Fruit fly (Drosophila melanogaster) whole organism, embryonic: Measurements from ENCODE around the gene Tmtc4.

Source experiments
- Adf1 ChIP-seq: fragments of 200-800 bp; sonication (Bioruptor generic); IDR thresholded peaks from 2 replicates; pipeline ENCODE4 v1.3.6; 2022; ENCODE audit warnings: missing biosample characterization, missing genetic modification characterization
- Awh ChIP-seq: fragments of 200-800 bp; sonication (Bioruptor generic); IDR thresholded peaks from 2 replicates; pipeline ENCODE4, ENCODE4 v1.3.6; 2022; ENCODE audit warnings: missing biosample characterization, missing genetic modification characterization
- CG10209 ChIP-seq: fragments of 200-800 bp; sonication (Bioruptor generic); optimal IDR thresholded peaks from 3 replicates; lab custom pipeline; 2017; ENCODE audit warnings: missing biosample characterization, mild to moderate bottlenecking, missing genetic modification characterization, missing genetic modification reagents
- CG11560 ChIP-seq: fragments of 200-800 bp; sonication (Bioruptor generic); IDR thresholded peaks from 3 replicates; pipeline ENCODE4 v1.3.6; 2022; ENCODE audit warnings: missing biosample characterization, missing genetic modification characterization
- CG11695 ChIP-seq: fragments of 200-800 bp; sonication (Bioruptor generic); IDR thresholded peaks from 3 replicates; pipeline ENCODE4 v1.3.6; 2022; ENCODE audit warnings: missing biosample characterization, missing genetic modification characterization
- CG12155 ChIP-seq: fragments of 200-800 bp; sonication (Bioruptor generic); optimal IDR thresholded peaks from 3 replicates; lab custom pipeline; 2016; ENCODE audit warnings: missing biosample characterization, missing genetic modification characterization
- CG13894 ChIP-seq: fragments of 200-800 bp; sonication (Bioruptor generic); optimal IDR thresholded peaks from 3 replicates; lab custom pipeline; 2018; ENCODE audit warnings: missing biosample characterization, mild to moderate bottlenecking, missing genetic modification characterization, moderate library complexity
- CG15479 ChIP-seq: fragments of 200-800 bp; sonication (Bioruptor generic); optimal IDR thresholded peaks from 3 replicates; lab custom pipeline; 2019; ENCODE audit warnings: missing biosample characterization, mild to moderate bottlenecking, missing genetic modification characterization, moderate library complexity
- CG15514 ChIP-seq: fragments of 200-800 bp; sonication (Bioruptor generic); optimal IDR thresholded peaks from 3 replicates; lab custom pipeline; 2017; ENCODE audit warnings: missing biosample characterization, missing genetic modification characterization, mild to moderate bottlenecking, moderate library complexity, missing genetic modification reagents
- CG17568 ChIP-seq: fragments of 200-800 bp; sonication (Bioruptor generic); optimal IDR thresholded peaks from 2 replicates; lab custom pipeline; 2018; ENCODE audit warnings: missing biosample characterization, mild to moderate bottlenecking, missing genetic modification characterization, moderate library complexity
- CG17802 ChIP-seq: fragments of 200-800 bp; sonication (Bioruptor generic); optimal IDR thresholded peaks from 2 replicates; lab custom pipeline; 2018; ENCODE audit warnings: missing biosample characterization, mild to moderate bottlenecking, missing genetic modification characterization, moderate library complexity
- CG30403 ChIP-seq: fragments of 200-800 bp; sonication (Bioruptor generic); optimal IDR thresholded peaks from 3 replicates; lab custom pipeline; 2016; ENCODE audit warnings: missing biosample characterization, missing genetic modification characterization
- CG30431 ChIP-seq: fragments of 200-800 bp; sonication (Bioruptor generic); optimal IDR thresholded peaks from 2 replicates; lab custom pipeline; 2017; ENCODE audit warnings: missing biosample characterization, missing genetic modification characterization
- CG34422 ChIP-seq: fragments of 200-800 bp; sonication (Bioruptor generic); IDR thresholded peaks from 3 replicates; pipeline ENCODE4 v1.3.6; 2022; ENCODE audit warnings: missing biosample characterization, missing genetic modification characterization
- CG3726 ChIP-seq: fragments of 200-800 bp; sonication (Bioruptor generic); IDR thresholded peaks from 3 replicates; pipeline ENCODE4, ENCODE4 v1.3.6; 2022; ENCODE audit warnings: missing biosample characterization, missing genetic modification characterization
- CG3838 ChIP-seq: fragments of 200-800 bp; sonication (Bioruptor generic); optimal IDR thresholded peaks from 3 replicates; lab custom pipeline; 2016; ENCODE audit warnings: missing biosample characterization, missing genetic modification characterization
- CG4820 ChIP-seq: fragments of 200-800 bp; sonication (Bioruptor generic); optimal IDR thresholded peaks from 3 replicates; lab custom pipeline; 2016; ENCODE audit warnings: missing biosample characterization, missing genetic modification characterization
- CG7928 ChIP-seq: fragments of 200-800 bp; sonication (Bioruptor generic); optimal IDR thresholded peaks from 2 replicates; lab custom pipeline; 2017; ENCODE audit warnings: missing biosample characterization, mild to moderate bottlenecking, missing genetic modification characterization
- CG7987 ChIP-seq: fragments of 200-800 bp; sonication (Bioruptor generic); optimal IDR thresholded peaks from 2 replicates; lab custom pipeline; 2018; ENCODE audit warnings: missing biosample characterization, mild to moderate bottlenecking, missing genetic modification characterization, moderate library complexity
- CG8924 ChIP-seq: fragments of 200-800 bp; optimal IDR thresholded peaks from 3 replicates; lab custom pipeline; 2019; ENCODE audit warnings: missing biosample characterization, mild to moderate bottlenecking, missing genetic modification characterization, moderate library complexity
- CG9215 ChIP-seq: fragments of 200-800 bp; sonication (Bioruptor generic); IDR thresholded peaks from 2 replicates; pipeline ENCODE4 v1.3.6; 2022; ENCODE audit warnings: missing biosample characterization, missing genetic modification characterization
- CG9609 ChIP-seq: fragments of 200-800 bp; sonication (Bioruptor generic); optimal IDR thresholded peaks from 3 replicates; lab custom pipeline; 2016; ENCODE audit warnings: missing biosample characterization, missing genetic modification characterization
- Camta ChIP-seq: fragments of 200-800 bp; sonication (Bioruptor generic); optimal IDR thresholded peaks from 2 replicates; lab custom pipeline; 2016; ENCODE audit warnings: missing biosample characterization, missing genetic modification characterization
- CoRest ChIP-seq: fragments of 200-800 bp; sonication (Bioruptor generic); optimal IDR thresholded peaks from 3 replicates; lab custom pipeline; 2018; ENCODE audit warnings: missing biosample characterization, mild to moderate bottlenecking, missing genetic modification characterization, moderate library complexity
- D19B ChIP-seq: fragments of 200-800 bp; sonication (Bioruptor generic); optimal IDR thresholded peaks from 2 replicates; lab custom pipeline; 2017; ENCODE audit warnings: missing biosample characterization, mild to moderate bottlenecking, missing genetic modification characterization
- Dip2 ChIP-seq: fragments of 200-800 bp; sonication (Bioruptor generic); IDR thresholded peaks from 2 replicates; pipeline ENCODE4 v1.3.6; 2022; ENCODE audit warnings: missing biosample characterization, missing genetic modification characterization
- Ets65A ChIP-seq: fragments of 200-800 bp; sonication (Bioruptor generic); peaks from one replicate; lab custom pipeline; 2016; ENCODE audit warnings: missing biosample characterization, missing genetic modification characterization
- HLH3B ChIP-seq: fragments of 200-800 bp; sonication (Bioruptor generic); IDR thresholded peaks from 2 replicates; pipeline ENCODE4 v1.3.6; 2022; ENCODE audit warnings: missing biosample characterization, missing genetic modification characterization
- HLH54F ChIP-seq: fragments of 200-800 bp; sonication (Bioruptor generic); optimal IDR thresholded peaks from 3 replicates; lab custom pipeline; 2016; ENCODE audit warnings: missing biosample characterization, missing genetic modification characterization
- HLHmδ ChIP-seq: fragments of 200-800 bp; sonication (Bioruptor generic); optimal IDR thresholded peaks from 2 replicates; lab custom pipeline; 2018; ENCODE audit warnings: missing biosample characterization, mild to moderate bottlenecking, missing genetic modification characterization, moderate library complexity
- HmgD ChIP-seq: fragments of 200-800 bp; sonication (Bioruptor generic); optimal IDR thresholded peaks from 3 replicates; lab custom pipeline; 2016; ENCODE audit warnings: missing biosample characterization, missing genetic modification characterization
- Hsf ChIP-seq: fragments of 200-800 bp; sonication (Bioruptor generic); optimal IDR thresholded peaks from 3 replicates; lab custom pipeline; 2016; ENCODE audit warnings: missing biosample characterization, missing genetic modification characterization
- Lim3 ChIP-seq: fragments of 200-800 bp; sonication (Bioruptor generic); IDR thresholded peaks from 2 replicates; pipeline ENCODE4 v1.3.6; 2022; ENCODE audit warnings: missing biosample characterization, missing genetic modification characterization
- Ptx1 ChIP-seq: fragments of 200-800 bp; sonication (Bioruptor generic); IDR thresholded peaks from 2 replicates; pipeline ENCODE4 v1.3.6; 2022; ENCODE audit warnings: missing biosample characterization, missing genetic modification characterization
- Sry-β ChIP-seq: fragments of 200-800 bp; sonication (Bioruptor generic); optimal IDR thresholded peaks from 2 replicates; lab custom pipeline; 2018; ENCODE audit warnings: missing biosample characterization, mild to moderate bottlenecking, missing genetic modification characterization, moderate library complexity
- Tbp ChIP-seq: fragments of >200 bp; optimal IDR thresholded peaks from 2 replicates; lab custom pipeline; 2018; ENCODE audit warnings: missing biosample characterization, missing genetic modification characterization
- btn ChIP-seq: fragments of 200-800 bp; sonication (Bioruptor generic); optimal IDR thresholded peaks from 2 replicates; lab custom pipeline; 2016; ENCODE audit warnings: missing biosample characterization, missing genetic modification characterization
- cg ChIP-seq: fragments of 200-800 bp; sonication (Bioruptor generic); optimal IDR thresholded peaks from 3 replicates; lab custom pipeline; 2019; ENCODE audit warnings: missing biosample characterization, mild to moderate bottlenecking, missing genetic modification characterization, moderate library complexity
- chinmo ChIP-seq: fragments of 200-800 bp; sonication (Bioruptor generic); IDR thresholded peaks from 4 replicates; pipeline ENCODE4 v1.3.6; 2022; ENCODE audit warnings: missing biosample characterization, missing genetic modification characterization; ENCODE audit not compliant: partially characterized antibody
- crol ChIP-seq: fragments of 200-800 bp; sonication (Bioruptor generic); IDR thresholded peaks from 2 replicates; pipeline ENCODE4 v1.3.6; 2022; ENCODE audit warnings: missing biosample characterization, missing genetic modification characterization
- gce ChIP-seq: fragments of 200-800 bp; sonication (Bioruptor generic); IDR thresholded peaks from 3 replicates; pipeline ENCODE4 v1.3.6; 2022; ENCODE audit warnings: missing biosample characterization, missing genetic modification characterization
- ind ChIP-seq: fragments of 200-800 bp; sonication (Bioruptor generic); optimal IDR thresholded peaks from 3 replicates; lab custom pipeline; 2016; ENCODE audit warnings: missing biosample characterization, missing genetic modification characterization
- lov ChIP-seq, 2 experiments: fragments of 200-800 bp in 1 of 2; fragments of >200 bp in 1 of 2; sonication (Bioruptor generic) in 1 of 2; IDR thresholded peaks in 1 of 2; optimal IDR thresholded peaks in 1 of 2; 2 replicates in 1 of 2; 3 replicates in 1 of 2; pipeline versions ENCODE4 v1.3.6 to Lab custom; 2017 to 2022; ENCODE audit warnings: missing biosample characterization in 1 of 2, missing genetic modification characterization in 1 of 2
- nmo ChIP-seq: fragments of 200-800 bp; sonication (Bioruptor generic); optimal IDR thresholded peaks from 2 replicates; lab custom pipeline; 2018; ENCODE audit warnings: missing biosample characterization, mild to moderate bottlenecking, missing genetic modification characterization, moderate library complexity
- oc ChIP-seq: fragments of 200-800 bp; sonication (Bioruptor generic); optimal IDR thresholded peaks from 2 replicates; lab custom pipeline; 2018; ENCODE audit warnings: missing biosample characterization, mild to moderate bottlenecking, missing genetic modification characterization, moderate library complexity
- ranshi ChIP-seq: fragments of 200-800 bp; sonication (Bioruptor generic); IDR thresholded peaks from 2 replicates; pipeline ENCODE4 v1.3.6; 2022; ENCODE audit warnings: missing biosample characterization, missing genetic modification characterization
- sc ChIP-seq, 3 experiments: fragments of >200 bp in 2 of 3; fragments of 200-800 bp in 1 of 3; sonication (Bioruptor generic) in 1 of 3; optimal IDR thresholded peaks; 2 replicates in 2 of 3; 3 replicates in 1 of 3; lab custom pipeline; 2017; ENCODE audit warnings: mild to moderate bottlenecking in 1 of 3, missing biosample characterization in 1 of 3, missing genetic modification characterization in 1 of 3, missing genetic modification reagents in 1 of 3
- sisA ChIP-seq: fragments of 200-800 bp; sonication (Bioruptor generic); IDR thresholded peaks from 2 replicates; pipeline ENCODE4 v1.3.6; 2022; ENCODE audit warnings: missing biosample characterization, missing genetic modification characterization
- tin ChIP-seq: fragments of 200-800 bp; sonication (Bioruptor generic); optimal IDR thresholded peaks from 3 replicates; lab custom pipeline; 2016; ENCODE audit warnings: missing biosample characterization, missing genetic modification characterization
- tna ChIP-seq: fragments of 200-800 bp; sonication (Bioruptor generic); IDR thresholded peaks from 2 replicates; pipeline ENCODE4 v1.3.6; 2022; ENCODE audit warnings: missing biosample characterization, missing genetic modification characterization; ENCODE audit not compliant: partially characterized antibody
- z ChIP-seq: fragments of 200-800 bp; sonication (Bioruptor generic); IDR thresholded peaks from 3 replicates; pipeline ENCODE4 v1.3.6; 2022; ENCODE audit warnings: missing biosample characterization, missing genetic modification characterization

Gene Tmtc4

DNA sequence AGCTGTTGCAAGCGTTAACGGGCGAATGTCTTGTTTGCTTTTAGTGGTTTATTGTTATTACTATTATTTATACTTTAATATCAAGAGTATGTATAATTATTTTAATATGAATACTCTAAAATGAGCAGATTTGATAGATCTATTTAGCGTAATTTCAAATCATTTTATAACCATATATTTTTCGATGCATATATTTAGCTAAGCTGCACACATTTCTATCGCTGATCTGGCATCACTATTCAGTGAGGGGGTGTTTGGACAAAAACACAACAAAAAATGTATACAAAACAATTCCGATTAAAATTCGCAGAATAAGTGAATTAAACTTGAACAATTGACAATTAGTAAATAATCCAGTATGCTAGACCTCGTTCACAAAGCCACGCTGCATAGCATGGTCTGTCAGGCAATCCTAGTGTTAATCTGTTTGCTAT, at the start of gene Tmtc4, which contains the start of gene Trs33 (continued):
- peak; percentile 50 for TF ChIP-seq ind (GFP tag; lab: Kevin White, UChicago)
- TF ChIP-seq oc (tag; lab: Kevin White, UChicago), result peak; percentile 46
- no peak for TF ChIP-seq CG7928
- no peak for TF ChIP-seq Camta
- no peak for TF ChIP-seq Awh (GFP tag; lab: Robert Waterston, UW)
- TF ChIP-seq gce (GFP tag; lab: Robert Waterston, UW), result no peak
- TF ChIP-seq CG30403 (GFP tag; lab: Kevin White, UChicago), result peak; percentile 42
- no peak for TF ChIP-seq CG3726 (GFP tag; lab: Robert Waterston, UW)
- TF ChIP-seq CG7987 (GFP tag; lab: Kevin White, UChicago), result no peak
- no peak for TF ChIP-seq CG15479 (GFP tag; lab: Kevin White, UChicago)
- no peak for TF ChIP-seq sisA (GFP tag; lab: Robert Waterston, UW)
- TF ChIP-seq CG34422 (GFP tag; lab: Robert Waterston, UW), result peak; percentile 29; the same call in 1 of the 3 replicates
- peak; percentile 89 for TF ChIP-seq Sry-β (GFP tag; lab: Kevin White, UChicago)
- TF ChIP-seq cg (GFP tag; lab: Kevin White, UChicago), result no peak
- TF ChIP-seq CG9609 (GFP tag; lab: Kevin White, UChicago), result no peak
- TF ChIP-seq Ets65A, result peak; percentile 69
- TF ChIP-seq nmo (GFP tag; lab: Kevin White, UChicago), result peak; percentile 52
- TF ChIP-seq lov (optimal IDR thresholded peaks at IDR 0.05; lab: Kevin White, UChicago), result no peak
- no peak for TF ChIP-seq lov (GFP tag; IDR thresholded peaks at IDR 0.05; lab: Robert Waterston, UW)
- TF ChIP-seq tna (GFP tag; lab: Robert Waterston, UW), result no peak
- no peak for TF ChIP-seq btn (GFP tag; lab: Kevin White, UChicago)
- no peak for TF ChIP-seq CG13894 (tag; lab: Kevin White, UChicago)
- TF ChIP-seq z (GFP tag; lab: Robert Waterston, UW), result no peak
- peak; percentile 49 for TF ChIP-seq CG8924
- TF ChIP-seq ranshi (GFP tag; lab: Robert Waterston, UW), result no peak
- peak; percentile 21 for TF ChIP-seq Hsf (GFP tag; lab: Kevin White, UChicago)
- TF ChIP-seq CG10209 (GFP tag; lab: Kevin White, UChicago), result peak; percentile 21
- TF ChIP-seq HLH54F (GFP tag; lab: Kevin White, UChicago), result no peak
- no peak for TF ChIP-seq HLH3B (GFP tag; lab: Robert Waterston, UW)
- no peak for TF ChIP-seq chinmo (GFP tag; lab: Robert Waterston, UW)
- no peak for TF ChIP-seq Adf1 (GFP tag; lab: Robert Waterston, UW)
- TF ChIP-seq CG3838, result no peak
- 0 out of 2 replicates have a peak, but pooled peaks have one; percentile 33 for TF ChIP-seq Ptx1 (GFP tag; lab: Robert Waterston, UW)
- TF ChIP-seq CG30431, result no peak
- no peak for TF ChIP-seq HmgD
- no peak for TF ChIP-seq Dip2
- no peak for TF ChIP-seq sc (optimal IDR thresholded peaks at IDR 0.05; lab: Kevin White, UChicago)
- TF ChIP-seq sc (GFP tag; optimal IDR thresholded peaks at IDR 0.05; lab: Kevin White, UChicago), result no peak
- TF ChIP-seq tin (GFP tag; lab: Kevin White, UChicago), result peak; percentile 21
- TF ChIP-seq CG9215, result no peak
- TF ChIP-seq D19B (GFP tag; lab: Kevin White, UChicago), result no peak
- peak; percentile 51 for TF ChIP-seq CoRest (tag; lab: Kevin White, UChicago)
- TF ChIP-seq CG17802 (tag; lab: Kevin White, UChicago), result no peak
- no peak for TF ChIP-seq CG11560 (tag; lab: Robert Waterston, UW)
- no peak for TF ChIP-seq CG17568 (GFP tag; lab: Kevin White, UChicago)
- TF ChIP-seq Tbp, result no peak
- TF ChIP-seq CG12155 (GFP tag; lab: Kevin White, UChicago), result peak; percentile 28
- TF ChIP-seq crol, result peak; percentile 27; the same call in 1 of the 2 replicates
- TF ChIP-seq Lim3, result no peak
- TF ChIP-seq CG11695 (GFP tag; lab: Robert Waterston, UW), result no peak
- TF ChIP-seq CG15514 (GFP tag; lab: Kevin White, UChicago), result peak; percentile 61
- TF ChIP-seq HLHmδ (GFP tag; lab: Kevin White, UChicago), result no peak
- no peak for TF ChIP-seq CG4820 (GFP tag; lab: Kevin White, UChicago)
